Worm (Caenorhabditis elegans) whole organism, L4/young adult: ENCODE results near the gene T20G5.8.

ENCODE experiments used
- W03F9.2 ChIP-seq: fragments of 150-350 bp; optimal IDR thresholded peaks from 2 replicates; lab custom pipeline; 2014; ENCODE audit warnings: missing biosample characterization, missing genetic modification characterization
- dao-5 ChIP-seq: sonication (generic microtip); optimal IDR thresholded peaks from 2 replicates; lab custom pipeline; 2016; ENCODE audit warnings: missing genotype, missing genetic modification characterization, moderate library complexity, missing compliant biosample characterization
- him-1 ChIP-seq: sonication (generic microtip); optimal IDR thresholded peaks from 2 replicates; lab custom pipeline; 2016; ENCODE audit warnings: missing genotype, missing genetic modification reagents, missing genetic modification characterization, missing compliant biosample characterization

- TF ChIP-seq W03F9.2 (tag; lab: Kevin White, UChicago) (no peak), dao-5 (no peak), him-1 (no peak)
Measured at ce11 chrIII:10248441-10249137, 49.4 kb downstream of the T20G5.8 start, which contains the start of the genes div-1 and cor-1.
